Worm (Caenorhabditis elegans): ENCODE measurements around the gene amt-2.

amt-2 gene

ce11 chrIV:13051073-13051472 lies 8.9 kb downstream of the amt-2 start, which contains the start of gene scl-11:
Gene scl-11, plus strand, starts transcription at chrIV:13051373.
- TF ChIP-seq rnt-1 (tag; optimal IDR thresholded peaks at IDR 0.05) (no peak), egl-27 (tag; optimal IDR thresholded peaks at IDR 0.05) (no peak), elt-3 (tag; optimal IDR thresholded peaks at IDR 0.05) (no peak), nhr-90 (tag; optimal IDR thresholded peaks at IDR 0.05; ENCODE audit: poor library complexity) (no peak), zag-1 (tag; optimal IDR thresholded peaks at IDR 0.05) (no peak), sptf-1 (tag; optimal IDR thresholded peaks at IDR 0.05) (no peak), nhr-19 (GFP tag; conservative IDR thresholded peaks at IDR 0.05) (no peak), ztf-11 (tag; optimal IDR thresholded peaks at IDR 0.05) (no peak), lir-3 (tag; optimal IDR thresholded peaks at IDR 0.05; ENCODE audit: poor library complexity) (no peak), aha-1 (tag; optimal IDR thresholded peaks at IDR 0.05) (no peak)

- TF ChIP-seq jun-1 (tag; optimal IDR thresholded peaks at IDR 0.05) (no peak), efl-1 (optimal IDR thresholded peaks at IDR 0.05) (no peak), efl-1 (GFP tag; optimal IDR thresholded peaks at IDR 0.05 in 1 of 2) (peak in 1 of 2 experiments; percentile 17)
Measured at ce11 chrIV:13052568-13052967, 10.4 kb downstream of the amt-2 start, which contains the start of gene F49E11.7. Gene F49E11.7, plus strand, starts transcription at chrIV:13052868.

- TF ChIP-seq ztf-4 (tag; optimal IDR thresholded peaks at IDR 0.05): no peak
- no peak for TF ChIP-seq lin-35 (GFP tag; optimal IDR thresholded peaks at IDR 0.05)
- no peak for TF ChIP-seq mef-2 (tag; optimal IDR thresholded peaks at IDR 0.05)
- TF ChIP-seq sptf-1 (tag; optimal IDR thresholded peaks at IDR 0.05): no peak
- no peak for TF ChIP-seq nhr-77 (tag; optimal IDR thresholded peaks at IDR 0.05)
- no peak for TF ChIP-seq zip-4 (GFP tag; optimal IDR thresholded peaks at IDR 0.05)
- TF ChIP-seq C34B4.2 (tag; optimal IDR thresholded peaks at IDR 0.05): no peak
Measured at ce11 chrIV:13056026-13056425, 13.8 kb downstream of the amt-2 start, which contains the start of gene scl-1. Gene scl-1, plus strand, starts transcription at chrIV:13056326.

ce11 chrIV:13057418-13057817 lies 15.2 kb downstream of the amt-2 start, which contains the start of gene scl-2:
Gene scl-2, plus strand, starts transcription at chrIV:13057710.
- TF ChIP-seq jun-1 (tag; optimal IDR thresholded peaks at IDR 0.05): peak; percentile 80
- TF ChIP-seq nhr-84 (tag; optimal IDR thresholded peaks at IDR 0.05): no peak
- no peak for TF ChIP-seq grh-1 (GFP tag; IDR thresholded peaks at IDR 0.05)
- no peak for TF ChIP-seq nhr-85 (tag)
- TF ChIP-seq ets-5 (GFP tag; IDR thresholded peaks at IDR 0.05): no peak
- TF ChIP-seq tlp-1 (tag; optimal IDR thresholded peaks at IDR 0.05): peak; percentile 68
- peak in 1 of 2 experiments; percentile 36 for TF ChIP-seq lin-35 (GFP tag; optimal IDR thresholded peaks at IDR 0.05)
- TF ChIP-seq mdl-1 (tag; optimal IDR thresholded peaks at IDR 0.05): peak in 1 of 2 experiments; percentile 0
- TF ChIP-seq rnt-1 (tag; optimal IDR thresholded peaks at IDR 0.05): no peak
- TF ChIP-seq aly-2 (tag; optimal IDR thresholded peaks at IDR 0.05): no peak
- no peak for TF ChIP-seq F16B12.6 (tag; optimal IDR thresholded peaks at IDR 0.05)
- TF ChIP-seq efl-1 (optimal IDR thresholded peaks at IDR 0.05): no peak
- TF ChIP-seq efl-1 (GFP tag; optimal IDR thresholded peaks at IDR 0.05 in 1 of 2): peak in 1 of 2 experiments; percentile 35
- peak; percentile 99 for TF ChIP-seq elt-2 (tag; optimal IDR thresholded peaks at IDR 0.05)
- TF ChIP-seq skn-1 (tag; optimal IDR thresholded peaks at IDR 0.05): no peak
- TF ChIP-seq C34B4.2 (tag; optimal IDR thresholded peaks at IDR 0.05): no peak
- no peak for TF ChIP-seq zip-4 (GFP tag; optimal IDR thresholded peaks at IDR 0.05)
- no peak for TF ChIP-seq unc-98 (GFP tag; IDR thresholded peaks at IDR 0.05)

ce11 chrIV:13059284-13059683 lies 17.1 kb downstream of the amt-2 start, which contains the start of gene scl-3:
Gene scl-3, plus strand, starts transcription at chrIV:13059584.
- no peak for TF ChIP-seq dsc-1 (tag; optimal IDR thresholded peaks at IDR 0.05)
- no peak for TF ChIP-seq snpc-4 (tag; optimal IDR thresholded peaks at IDR 0.05)
- no peak for TF ChIP-seq nhr-84 (tag; optimal IDR thresholded peaks at IDR 0.05)
- no peak for TF ChIP-seq hlh-4 (tag; optimal IDR thresholded peaks at IDR 0.05)
- no peak for TF ChIP-seq ceh-88 (GFP tag; IDR thresholded peaks at IDR 0.05)
- no peak for TF ChIP-seq nhr-19 (GFP tag; conservative IDR thresholded peaks at IDR 0.05)
- no peak for TF ChIP-seq unc-98 (GFP tag; IDR thresholded peaks at IDR 0.05)
- TF ChIP-seq F16B12.6 (tag; optimal IDR thresholded peaks at IDR 0.05): no peak
- no peak for TF ChIP-seq mdl-1 (tag; optimal IDR thresholded peaks at IDR 0.05)
- no peak for TF ChIP-seq alr-1 (tag; optimal IDR thresholded peaks at IDR 0.05; ENCODE audit: borderline replicate concordance)

Data from whole organism, L1 larva.